Worm (Caenorhabditis elegans): ENCODE measurements around the gene Y73B6BL.47.

Gene Y73B6BL.47

DNA sequence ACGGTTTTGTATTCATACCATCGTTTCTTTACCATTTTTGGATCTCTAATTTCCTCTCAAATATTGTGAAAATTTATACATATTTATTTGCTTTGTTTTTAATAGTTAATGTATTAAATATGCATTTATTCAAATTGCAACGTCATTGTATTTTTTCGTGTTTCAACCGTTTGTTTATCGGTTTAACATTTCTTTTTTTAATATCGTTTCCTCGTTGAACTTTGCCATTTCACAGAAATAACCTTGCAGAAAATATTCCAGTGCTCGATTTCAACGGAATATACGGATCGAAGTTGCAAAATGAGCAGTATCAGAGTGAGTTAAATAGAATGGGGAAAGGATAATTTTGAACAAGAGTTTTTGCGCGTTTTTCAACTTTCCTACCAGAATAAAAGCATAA, 32.4 kb upstream of the Y73B6BL.47 start, which contains the start of gene seu-1:
Gene seu-1 (plus strand): TSS at position 301 of the 400 bp plus-strand sequence.
- TF ChIP-seq nhr-77 (tag; optimal IDR thresholded peaks at IDR 0.05), result no peak
- TF ChIP-seq daf-16 (GFP tag; optimal IDR thresholded peaks at IDR 0.05), result no peak
- TF ChIP-seq daf-16 (tag; optimal IDR thresholded peaks at IDR 0.05), result no peak
- 0 out of 2 replicates have a peak, but pooled peaks have one; percentile 7 for TF ChIP-seq snpc-1.2 (GFP tag; IDR thresholded peaks at IDR 0.05)

DNA sequence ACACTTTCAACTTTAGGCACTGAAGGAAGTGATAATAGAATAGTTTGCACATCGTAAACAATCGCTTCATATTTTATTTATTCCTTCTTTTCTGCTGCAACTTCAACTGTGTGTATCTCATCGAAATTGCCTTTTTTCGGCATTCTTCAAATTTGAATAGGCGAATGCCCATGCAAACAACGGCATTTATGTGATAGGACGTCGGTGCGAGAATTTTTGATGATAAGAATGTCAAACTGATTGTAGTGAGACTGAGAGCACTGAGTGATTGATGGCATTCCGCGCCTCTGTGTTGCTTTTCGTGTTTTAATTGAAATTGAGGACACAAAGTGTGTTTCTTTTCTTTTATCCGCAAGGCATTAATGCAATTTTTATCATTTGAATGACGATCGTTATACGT, 31.0 kb upstream of the Y73B6BL.47 start:
- TF ChIP-seq nhr-28 (tag; optimal IDR thresholded peaks at IDR 0.05), result peak; percentile 70
- TF ChIP-seq daf-16 (GFP tag; optimal IDR thresholded peaks at IDR 0.05), result no peak
- TF ChIP-seq daf-16 (tag; optimal IDR thresholded peaks at IDR 0.05), result peak; percentile 64
- TF ChIP-seq lir-3 (tag; optimal IDR thresholded peaks at IDR 0.05), result no peak
- TF ChIP-seq fkh-10 (GFP tag; optimal IDR thresholded peaks at IDR 0.05), result no peak
- no peak for TF ChIP-seq mep-1 (tag; optimal IDR thresholded peaks at IDR 0.05)
- peak; percentile 78 for TF ChIP-seq php-3 (GFP tag; IDR thresholded peaks at IDR 0.05)
- no peak for TF ChIP-seq daf-8 (GFP tag; IDR thresholded peaks at IDR 0.05)
- TF ChIP-seq madf-5 (GFP tag; IDR thresholded peaks at IDR 0.05), result no peak
- TF ChIP-seq mes-2 (tag; optimal IDR thresholded peaks at IDR 0.05; ENCODE audit: poor library complexity, severe bottlenecking), result peak; percentile 7
- peak; percentile 15 for TF ChIP-seq ama-1 (optimal IDR thresholded peaks at IDR 0.05)
- peak; percentile 91 for TF ChIP-seq pqm-1 (tag; optimal IDR thresholded peaks at IDR 0.05)
- TF ChIP-seq T20F7.1 (GFP tag; optimal IDR thresholded peaks at IDR 0.05), result peak; percentile 33
- peak; percentile 81 for TF ChIP-seq dmd-6 (GFP tag; IDR thresholded peaks at IDR 0.05)
- peak; percentile 69; the same call in 1 of the 2 replicates for TF ChIP-seq ceh-20 (GFP tag; IDR thresholded peaks at IDR 0.05)
- TF ChIP-seq dve-1 (tag; optimal IDR thresholded peaks at IDR 0.05; ENCODE audit: insufficient read depth), result peak; percentile 55
- TF ChIP-seq zip-2 (tag; optimal IDR thresholded peaks at IDR 0.05), result no peak
- peak; percentile 63 for TF ChIP-seq hlh-11 (tag; optimal IDR thresholded peaks at IDR 0.05)
- TF ChIP-seq lin-13 (GFP tag; optimal IDR thresholded peaks at IDR 0.05), result peak; percentile 40
- TF ChIP-seq F26F4.8 (GFP tag; conservative IDR thresholded peaks at IDR 0.05), result no peak
- peak; percentile 47 for TF ChIP-seq mxl-3 (GFP tag; optimal IDR thresholded peaks at IDR 0.05)

DNA sequence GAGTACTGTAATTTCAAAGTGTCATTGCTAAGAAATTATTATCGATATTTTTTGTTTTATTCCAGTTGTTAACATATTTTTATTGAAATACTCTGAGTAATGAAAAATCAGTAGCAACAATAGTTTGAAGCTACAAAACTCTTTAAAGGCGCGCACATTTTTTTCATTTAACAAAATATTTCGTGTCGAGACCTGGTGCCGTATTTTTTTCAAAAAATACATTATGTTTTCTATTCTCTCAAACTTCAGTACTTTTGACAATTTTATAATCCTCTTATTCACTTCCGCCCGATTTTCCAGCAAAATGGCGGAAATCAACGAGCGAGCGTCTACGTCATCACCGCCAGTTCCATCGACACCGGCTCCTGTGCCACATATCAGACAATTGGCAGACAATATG, 27.9 kb upstream of the Y73B6BL.47 start, which contains the start of gene blos-2:
Gene blos-2 (plus strand): TSS at position 301 of the 400 bp plus-strand sequence.
- no peak for TF ChIP-seq nhr-77 (tag; optimal IDR thresholded peaks at IDR 0.05)
- TF ChIP-seq dmd-9 (GFP tag; IDR thresholded peaks at IDR 0.05), result no peak
- TF ChIP-seq ceh-20 (GFP tag; IDR thresholded peaks at IDR 0.05), result no peak
- TF ChIP-seq ceh-62 (tag; optimal IDR thresholded peaks at IDR 0.05), result no peak
- TF ChIP-seq dpl-1 (GFP tag; optimal IDR thresholded peaks at IDR 0.05), result no peak
- TF ChIP-seq zfp-2 (tag; optimal IDR thresholded peaks at IDR 0.05), result no peak
- no peak for TF ChIP-seq unc-39 (tag; optimal IDR thresholded peaks at IDR 0.05)

DNA sequence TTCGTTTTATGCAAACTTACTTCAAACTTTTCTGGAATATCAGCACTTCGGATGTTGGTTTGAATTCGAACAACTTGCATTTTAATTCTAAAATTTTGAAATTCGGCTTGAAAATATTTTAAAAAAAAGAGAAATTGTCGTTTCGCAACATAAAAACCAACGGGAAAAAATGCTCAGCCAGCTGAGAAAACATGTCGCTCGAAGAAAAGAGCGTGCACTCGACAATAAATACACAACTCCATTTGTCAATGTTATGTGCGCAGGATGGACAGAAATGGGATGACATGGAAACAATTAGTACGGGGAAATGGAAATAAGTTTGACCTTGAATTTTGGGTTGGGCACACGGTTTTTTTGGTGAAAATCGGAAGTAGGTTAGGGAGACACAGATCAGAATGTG, 25.9 kb upstream of the Y73B6BL.47 start, which contains the start of gene mif-4:
Gene mif-4 (minus strand): TSS at position 87 of the 400 bp plus-strand sequence.
- no peak for TF ChIP-seq lsy-2 (tag; optimal IDR thresholded peaks at IDR 0.05)
- TF ChIP-seq snpc-1.2 (GFP tag; IDR thresholded peaks at IDR 0.05), result no peak
- no peak for TF ChIP-seq pha-4 (GFP tag; IDR thresholded peaks at IDR 0.05)
- TF ChIP-seq pha-4 (tag; optimal IDR thresholded peaks at IDR 0.05), result peak; percentile 24
- peak in 1 of 2 experiments; percentile 12 for TF ChIP-seq mdl-1 (tag; optimal IDR thresholded peaks at IDR 0.05)
- peak in 1 of 2 experiments; percentile 43 for TF ChIP-seq unc-62 (GFP tag; optimal IDR thresholded peaks at IDR 0.05 in 1 of 2)
- TF ChIP-seq unc-62 (tag; optimal IDR thresholded peaks at IDR 0.05), result no peak
- TF ChIP-seq mdt-29 (GFP tag; IDR thresholded peaks at IDR 0.05), result no peak
- TF ChIP-seq jun-1 (tag; optimal IDR thresholded peaks at IDR 0.05), result no peak
